Worm (Caenorhabditis elegans): ENCODE measurements around the gene W06G6.20.

ce11 chrV:16605463-16605862 is 42.7 kb downstream of the W06G6.20 start:
- no peak for TF ChIP-seq nhr-237 (tag; optimal IDR thresholded peaks at IDR 0.05)
- no peak for TF ChIP-seq nhr-12 (tag; optimal IDR thresholded peaks at IDR 0.05)
- no peak for TF ChIP-seq pha-4 (tag; optimal IDR thresholded peaks at IDR 0.05)
- TF ChIP-seq unc-62 (GFP tag; optimal IDR thresholded peaks at IDR 0.05): no peak
- no peak for TF ChIP-seq nhr-76 (tag; optimal IDR thresholded peaks at IDR 0.05)
- no peak for TF ChIP-seq snpc-4 (tag; optimal IDR thresholded peaks at IDR 0.05)
- TF ChIP-seq mab-5 (tag; optimal IDR thresholded peaks at IDR 0.05): no peak
- TF ChIP-seq ztf-11 (tag; optimal IDR thresholded peaks at IDR 0.05): no peak
- TF ChIP-seq nhr-28 (tag; optimal IDR thresholded peaks at IDR 0.05): no peak
- no peak for TF ChIP-seq nhr-2 (tag; optimal IDR thresholded peaks at IDR 0.05)
- no peak for TF ChIP-seq lin-32 (GFP tag; optimal IDR thresholded peaks at IDR 0.05)
- no peak for TF ChIP-seq sptf-1 (tag; optimal IDR thresholded peaks at IDR 0.05)
- TF ChIP-seq sem-2 (GFP tag; optimal IDR thresholded peaks at IDR 0.05): no peak
